Fruit fly (Drosophila melanogaster): Measurements from ENCODE around the gene Ocrl.

Ocrl gene

DNA sequence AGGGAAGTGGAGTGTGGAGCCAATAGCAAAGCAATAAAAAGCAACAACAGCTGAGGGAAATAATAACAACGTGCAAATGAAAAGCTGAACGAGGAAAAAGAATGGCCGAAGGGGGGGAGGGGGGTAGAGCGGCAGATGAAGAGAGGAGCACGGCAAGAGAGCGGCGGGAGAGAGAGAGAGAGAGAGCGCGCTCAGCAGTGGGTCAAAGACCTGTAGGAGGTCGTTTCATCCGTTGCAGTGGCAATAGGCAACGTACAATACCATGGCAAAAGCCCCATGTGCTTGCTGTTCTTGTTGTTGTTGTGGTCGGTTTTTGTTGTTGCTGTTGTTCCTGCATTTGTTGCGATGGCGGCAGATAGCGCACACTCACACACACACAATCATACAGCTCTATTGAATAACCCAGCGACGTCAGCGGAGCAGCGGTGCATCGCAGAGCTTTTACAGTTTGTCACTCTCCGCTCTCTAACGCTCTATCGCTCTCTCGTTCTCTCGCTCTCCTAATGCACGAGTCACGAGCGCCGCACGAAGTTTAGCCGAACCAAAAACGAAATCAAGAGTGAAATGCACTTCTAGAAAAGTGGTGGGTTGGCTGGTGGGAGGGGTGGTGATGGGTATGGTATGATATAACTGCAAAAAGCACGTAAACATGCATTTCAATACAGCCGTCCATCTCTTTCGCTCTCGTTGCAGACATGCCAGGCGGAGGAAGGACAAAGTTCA, 53.3 kb downstream of the Ocrl start:
- peak; percentile 39; the same call in 1 of the 2 replicates for TF ChIP-seq CG12605 (GFP tag; IDR thresholded peaks at IDR 0.05)
- peak; percentile 23 for TF ChIP-seq CG14655 (GFP tag; optimal IDR thresholded peaks at IDR 0.05)
- peak; percentile 1 for TF ChIP-seq CG13204 (GFP tag; optimal IDR thresholded peaks at IDR 0.05)
- TF ChIP-seq Ets98B (GFP tag; IDR thresholded peaks at IDR 0.05): peak; percentile 45
- peak; percentile 27 for TF ChIP-seq CG32121 (GFP tag; IDR thresholded peaks at IDR 0.05)
- peak; percentile 62; the same call in 2 of the 3 replicates for TF ChIP-seq CG4496 (GFP tag; IDR thresholded peaks at IDR 0.05)
- TF ChIP-seq CG8159 (tag; optimal IDR thresholded peaks at IDR 0.05): no peak
- peak; percentile 96 for TF ChIP-seq EcR (GFP tag; optimal IDR thresholded peaks at IDR 0.05)
- peak; percentile 54; the same call in 1 of the 3 replicates for TF ChIP-seq fd96Ca (GFP tag; IDR thresholded peaks at IDR 0.05)
- TF ChIP-seq CG8301 (tag; optimal IDR thresholded peaks at IDR 0.05): peak; percentile 22
- TF ChIP-seq CG10348 (GFP tag; IDR thresholded peaks at IDR 0.05): no peak
- TF ChIP-seq CG9948 (tag; optimal IDR thresholded peaks at IDR 0.05): no peak
